Worm (Caenorhabditis elegans) whole organism, L3 larva: Measurements from ENCODE around the gene D1086.3.

Experiments used
- ama-1 ChIP-seq: fragments of 150-350 bp; optimal IDR thresholded peaks from 2 replicates; lab custom pipeline; 2018
- lsy-12 ChIP-seq: sonication (generic microtip); optimal IDR thresholded peaks from 2 replicates; lab custom pipeline; 2016; ENCODE audit warnings: mild to moderate bottlenecking, missing genetic modification characterization, missing compliant biosample characterization
- nhr-25 ChIP-seq: sonication (generic microtip); optimal IDR thresholded peaks from 2 replicates; lab custom pipeline; 2017; ENCODE audit warnings: missing biosample characterization, missing genetic modification characterization

DNA sequence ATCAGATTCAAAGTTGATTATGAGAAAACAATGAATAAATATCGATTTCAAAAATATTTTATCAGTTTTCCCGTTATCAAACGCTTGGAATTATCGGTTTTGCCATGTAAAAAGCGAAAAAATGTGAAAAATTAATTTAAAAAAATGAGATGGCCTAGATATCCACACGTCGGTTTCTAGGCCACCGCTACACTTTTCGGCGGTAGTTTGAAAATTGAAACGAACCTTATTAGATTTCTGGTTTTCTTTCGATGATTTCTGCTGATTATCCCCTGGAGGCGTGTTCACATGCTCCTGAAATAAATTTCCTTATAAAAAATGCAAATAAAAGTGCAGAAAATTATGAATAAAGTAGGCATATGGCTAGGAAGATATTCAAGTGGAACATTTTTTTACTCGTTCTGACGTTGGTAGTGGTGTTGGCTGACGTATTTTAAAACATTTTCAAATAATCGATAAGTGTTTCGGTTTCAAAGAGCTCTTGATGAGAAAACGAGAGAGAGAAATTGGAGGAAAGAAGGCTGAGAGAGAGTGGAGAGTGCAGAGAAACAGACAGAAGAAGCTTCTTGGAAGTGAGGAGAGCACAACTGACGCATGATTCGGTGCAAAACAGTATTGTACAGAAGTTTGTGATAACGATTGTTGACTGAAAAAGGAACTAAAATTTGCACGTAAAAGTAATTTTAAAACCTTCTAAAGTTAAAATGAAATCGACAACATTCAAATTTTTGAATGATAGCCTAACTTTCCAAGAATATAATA, 40.6 kb downstream of the D1086.3 start:
- no peak for TF ChIP-seq lsy-12 (tag; lab: Kevin White, UChicago)
- no peak for TF ChIP-seq nhr-25 (tag; lab: Kevin White, UChicago)
- TF ChIP-seq ama-1 (lab: Kevin White, UChicago), result no peak
